Fruit fly (Drosophila melanogaster): ENCODE data around the gene pon.

The pon gene

DNA sequence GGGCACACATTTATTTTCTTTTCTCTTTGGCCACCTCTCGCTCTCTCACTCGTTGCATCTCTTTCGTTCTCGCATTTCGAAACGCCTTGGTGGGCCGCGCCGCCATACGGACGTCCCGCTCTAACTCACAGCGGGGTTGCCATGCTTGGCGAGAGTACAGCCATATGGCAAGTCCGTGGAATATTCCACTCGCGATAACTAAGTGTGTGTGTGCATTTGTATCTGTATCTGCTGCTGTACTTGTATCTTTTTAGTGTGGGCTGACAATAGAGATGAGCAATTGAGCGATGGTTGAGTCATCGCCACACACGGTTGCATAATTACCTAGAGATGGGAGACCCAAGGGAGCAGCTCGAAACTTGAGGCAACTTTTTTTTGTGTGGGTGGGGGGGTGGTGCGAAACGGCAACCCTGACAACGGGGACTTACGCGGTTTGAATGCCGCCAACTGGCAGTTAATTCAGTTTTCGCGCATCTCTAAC, 48.4 kb downstream of the pon start (continued):
- TF ChIP-seq dm (GFP tag; optimal IDR thresholded peaks at IDR 0.05) (peak; percentile 83), dmrt99B (tag; optimal IDR thresholded peaks at IDR 0.05) (peak; percentile 80), CG32532 (GFP tag; IDR thresholded peaks at IDR 0.05) (peak; percentile 93), Six4 (GFP tag; optimal IDR thresholded peaks at IDR 0.05) (peak; percentile 62), br (optimal IDR thresholded peaks at IDR 0.05) (no peak), CG6854 (GFP tag; optimal IDR thresholded peaks at IDR 0.05) (peak; percentile 48), unc-4 (GFP tag; IDR thresholded peaks at IDR 0.05; ENCODE audit: partially characterized antibody) (peak; percentile 81), CG6813 (GFP tag; optimal IDR thresholded peaks at IDR 0.05) (peak; percentile 56), CG1024 (GFP tag; IDR thresholded peaks at IDR 0.05) (peak; percentile 67), psq (GFP tag; optimal IDR thresholded peaks at IDR 0.05) (peak; percentile 57), CG3407 (GFP tag; optimal IDR thresholded peaks at IDR 0.05) (no peak), CG8765 (GFP tag; IDR thresholded peaks at IDR 0.05) (peak; percentile 78), stwl (tag; optimal IDR thresholded peaks at IDR 0.05) (peak; percentile 98), CG30020 (tag; optimal IDR thresholded peaks at IDR 0.05) (peak; percentile 58), Hr51 (GFP tag; optimal IDR thresholded peaks at IDR 0.05) (peak; percentile 81 to 83), ham (GFP tag; IDR thresholded peaks at IDR 0.05) (peak; percentile 76), Fer3 (tag; optimal IDR thresholded peaks at IDR 0.05) (peak; percentile 83), ken (GFP tag; IDR thresholded peaks at IDR 0.05) (peak; percentile 89), cg (GFP tag; optimal IDR thresholded peaks at IDR 0.05) (peak; percentile 98), CG18262 (tag; optimal IDR thresholded peaks at IDR 0.05) (peak; percentile 64), CG17328 (GFP tag; IDR thresholded peaks at IDR 0.05) (peak; percentile 83), dati (GFP tag; IDR thresholded peaks at IDR 0.05) (peak; percentile 56; the same call in 1 of the 2 replicates), hb (GFP tag; IDR thresholded peaks at IDR 0.05; ENCODE audit: partially characterized antibody) (peak; percentile 77; the same call in 2 of the 3 replicates), Optix (GFP tag; IDR thresholded peaks at IDR 0.05) (peak; percentile 89), CG15696 (tag; optimal IDR thresholded peaks at IDR 0.05) (peak; percentile 61), tna (GFP tag; IDR thresholded peaks at IDR 0.05; ENCODE audit: partially characterized antibody) (peak; percentile 82), Hsf (GFP tag; optimal IDR thresholded peaks at IDR 0.05) (peak; percentile 81), CG13894 (tag; optimal IDR thresholded peaks at IDR 0.05) (peak; percentile 86), NK7.1 (GFP tag; optimal IDR thresholded peaks at IDR 0.05) (peak; percentile 71), sd (tag; optimal IDR thresholded peaks at IDR 0.05) (peak; percentile 90), CG13424 (tag; optimal IDR thresholded peaks at IDR 0.05) (peak; percentile 84), lilli (GFP tag; optimal IDR thresholded peaks at IDR 0.05) (peak; percentile 92), CG3838 (GFP tag; optimal IDR thresholded peaks at IDR 0.05) (peak; percentile 69), MBD-R2 (GFP tag; IDR thresholded peaks at IDR 0.05) (peak; percentile 81), yki (optimal IDR thresholded peaks at IDR 0.05) (no peak), Dbx (GFP tag; IDR thresholded peaks at IDR 0.05) (peak; percentile 93), HmgD (GFP tag; optimal IDR thresholded peaks at IDR 0.05) (peak; percentile 92), gfzf (GFP tag; optimal IDR thresholded peaks at IDR 0.05) (peak; percentile 59), NC2β (GFP tag; optimal IDR thresholded peaks at IDR 0.05) (peak; percentile 61), CG34224 (GFP tag; IDR thresholded peaks at IDR 0.05; ENCODE audit: partially characterized antibody) (peak; percentile 74; the same call in 2 of the 3 replicates), CG17186 (GFP tag; optimal IDR thresholded peaks at IDR 0.05) (peak; percentile 49), Med (GFP tag) (peak; percentile 98), Dref (GFP tag; IDR thresholded peaks at IDR 0.05) (peak; percentile 62), CG12219 (GFP tag; optimal IDR thresholded peaks at IDR 0.05) (peak; percentile 75), cad (GFP tag; optimal IDR thresholded peaks at IDR 0.05) (no peak), abd-A (tag; optimal IDR thresholded peaks at IDR 0.05) (peak; percentile 97), CkIIα-i1 (GFP tag; IDR thresholded peaks at IDR 0.05) (no peak), GATAe (GFP tag; conservative IDR thresholded peaks at IDR 0.05) (peak; percentile 72; the same call in 1 of the 2 replicates), CG30403 (GFP tag; optimal IDR thresholded peaks at IDR 0.05) (peak; percentile 86), ato (GFP tag; IDR thresholded peaks at IDR 0.05; ENCODE audit: partially characterized antibody) (peak; percentile 71), usp (GFP tag; optimal IDR thresholded peaks at IDR 0.05) (no peak)

Measured in whole organism, embryonic.